Worm (Caenorhabditis elegans) whole organism, L2 larva: ENCODE measurements around the gene saps-1.

Experiments used
- ZK546.5 ChIP-seq: sonication (generic microtip); optimal IDR thresholded peaks from 2 replicates; lab custom pipeline; 2017; ENCODE audit warnings: missing biosample characterization, missing genetic modification characterization
- egl-27 ChIP-seq: sonication (generic microtip); optimal IDR thresholded peaks from 3 replicates; lab custom pipeline; 2017; ENCODE audit warnings: missing biosample characterization, missing genetic modification reagents, missing genetic modification characterization
- lin-13 ChIP-seq: fragments of 150-350 bp; optimal IDR thresholded peaks from 2 replicates; lab custom pipeline; 2014; ENCODE audit warnings: missing biosample characterization, missing genetic modification reagents, missing genetic modification characterization
- lin-39 ChIP-seq: fragments of 150-350 bp; optimal IDR thresholded peaks from 2 replicates; lab custom pipeline; 2014; ENCODE audit warnings: missing biosample characterization, missing genetic modification reagents, missing genetic modification characterization
- nhr-11 ChIP-seq: fragments of 150-350 bp; optimal IDR thresholded peaks from 2 replicates; lab custom pipeline; 2014; ENCODE audit warnings: missing biosample characterization, missing genetic modification characterization
- nhr-129 ChIP-seq: fragments of 150-350 bp; optimal IDR thresholded peaks from 2 replicates; lab custom pipeline; 2014; ENCODE audit warnings: missing biosample characterization, missing genetic modification characterization
- nhr-77 ChIP-seq: fragments of 150-350 bp; optimal IDR thresholded peaks from 2 replicates; lab custom pipeline; 2014; ENCODE audit warnings: missing biosample characterization, missing genetic modification characterization
- snpc-4 ChIP-seq: fragments of 150-350 bp; optimal IDR thresholded peaks from 2 replicates; lab custom pipeline; 2014; ENCODE audit warnings: missing biosample characterization, missing genetic modification characterization
- unc-39 ChIP-seq: fragments of 150-350 bp; optimal IDR thresholded peaks from 2 replicates; lab custom pipeline; 2014; ENCODE audit warnings: missing biosample characterization, missing genetic modification characterization
- unc-55 ChIP-seq: fragments of 150-350 bp; sonication (generic microtip); optimal IDR thresholded peaks from 3 replicates; lab custom pipeline; 2014; ENCODE audit warnings: missing biosample characterization, missing genetic modification reagents, missing genetic modification characterization
- unc-62 ChIP-seq: fragments of 150-350 bp; optimal IDR thresholded peaks from 2 replicates; lab custom pipeline; 2014; ENCODE audit warnings: missing biosample characterization, missing genetic modification reagents, missing genetic modification characterization
- zag-1 ChIP-seq: fragments of 150-350 bp; optimal IDR thresholded peaks from 2 replicates; lab custom pipeline; 2014; ENCODE audit warnings: missing biosample characterization, missing genetic modification characterization
- ztf-11 ChIP-seq: sonication (generic microtip); optimal IDR thresholded peaks from 2 replicates; lab custom pipeline; 2017; ENCODE audit warnings: missing biosample characterization, missing genetic modification characterization

DNA sequence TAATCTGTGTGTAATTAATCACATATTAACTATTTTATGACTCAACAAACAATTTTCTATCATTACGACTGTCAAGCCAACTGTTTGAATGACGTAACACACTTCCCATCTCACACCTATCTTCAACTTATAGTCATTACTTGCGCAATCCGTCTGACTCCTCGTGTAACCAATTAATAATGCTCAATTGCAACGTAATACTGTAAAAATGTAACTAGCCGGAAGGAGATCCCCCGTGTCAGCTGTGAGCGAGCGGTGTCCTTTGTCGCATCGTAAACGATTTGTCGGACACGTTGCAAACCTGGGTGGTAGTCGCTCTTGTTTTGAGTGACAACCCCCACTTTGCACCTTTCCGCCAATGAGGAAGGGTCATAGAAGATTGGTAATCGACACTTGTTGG is 9.3 kb upstream of the saps-1 start:
- TF ChIP-seq unc-55 (no peak), unc-62 (GFP tag; lab: Kevin White, UChicago) (no peak), egl-27 (tag; lab: Kevin White, UChicago) (no peak), ztf-11 (tag; lab: Kevin White, UChicago) (no peak), nhr-129 (tag; lab: Kevin White, UChicago) (no peak), ZK546.5 (tag; lab: Kevin White, UChicago) (no peak), zag-1 (tag; lab: Kevin White, UChicago) (no peak), unc-39 (tag; lab: Kevin White, UChicago) (no peak), nhr-77 (tag; lab: Kevin White, UChicago) (no peak), lin-13 (GFP tag; lab: Kevin White, UChicago) (no peak), lin-39 (tag; lab: Kevin White, UChicago) (no peak), snpc-4 (tag; lab: Kevin White, UChicago) (no peak), nhr-11 (tag; lab: Kevin White, UChicago) (no peak)
